Worm (Caenorhabditis elegans) whole organism, late embryonic: ENCODE results near the gene srbc-23.

Experiments
- C08G9.2 ChIP-seq: sonication (generic microtip); optimal IDR thresholded peaks from 2 replicates; lab custom pipeline; 2016; ENCODE audit warnings: mild to moderate bottlenecking, missing genetic modification characterization, moderate library complexity, missing compliant biosample characterization
- K02D7.2 ChIP-seq: sonication (generic microtip); optimal IDR thresholded peaks from 2 replicates; lab custom pipeline; 2017; ENCODE audit warnings: mild to moderate bottlenecking, missing genetic modification characterization, missing compliant biosample characterization
- K09A11.1 ChIP-seq: sonication (generic microtip); optimal IDR thresholded peaks from 2 replicates; lab custom pipeline; 2017; ENCODE audit warnings: antibody characterized with exemption, mild to moderate bottlenecking, missing genetic modification characterization, missing compliant biosample characterization; ENCODE audit not compliant: insufficient read depth
- T23F11.4 ChIP-seq: fragments of 200-800 bp; sonication (Bioruptor generic); optimal IDR thresholded peaks from 2 replicates; lab custom pipeline; 2018; ENCODE audit warnings: mild to moderate bottlenecking, missing genetic modification characterization, missing compliant biosample characterization
- ahr-1 ChIP-seq: sonication (generic microtip); optimal IDR thresholded peaks from 2 replicates; lab custom pipeline; 2016; ENCODE audit warnings: missing genetic modification characterization, missing compliant biosample characterization
- ama-1 ChIP-seq: fragments of 150-350 bp; optimal IDR thresholded peaks from 2 replicates; lab custom pipeline; 2014
- ceh-18 ChIP-seq: sonication (generic microtip); optimal IDR thresholded peaks from 2 replicates; lab custom pipeline; 2016; ENCODE audit warnings: missing genetic modification characterization, missing compliant biosample characterization
- ceh-2 ChIP-seq: sonication (generic microtip); optimal IDR thresholded peaks from 2 replicates; lab custom pipeline; 2016; ENCODE audit warnings: missing genotype, missing genetic modification characterization, missing compliant biosample characterization
- ceh-24 ChIP-seq: sonication (generic microtip); optimal IDR thresholded peaks from 2 replicates; lab custom pipeline; 2016; ENCODE audit warnings: mild to moderate bottlenecking, missing genetic modification characterization, missing compliant biosample characterization
- ceh-31 ChIP-seq: sonication (generic microtip); optimal IDR thresholded peaks from 2 replicates; lab custom pipeline; 2016; ENCODE audit warnings: missing genetic modification characterization, missing compliant biosample characterization
- ceh-34 ChIP-seq: sonication (generic microtip); optimal IDR thresholded peaks from 2 replicates; lab custom pipeline; 2016; ENCODE audit warnings: mild to moderate bottlenecking, missing genetic modification characterization, missing compliant biosample characterization
- ceh-48 ChIP-seq: sonication (generic microtip); optimal IDR thresholded peaks from 2 replicates; lab custom pipeline; 2016; ENCODE audit warnings: missing genetic modification characterization, inconsistent platforms, missing compliant biosample characterization
- ceh-6 ChIP-seq: fragments of 200-800 bp; sonication (Bioruptor generic); optimal IDR thresholded peaks from 2 replicates; lab custom pipeline; 2018; ENCODE audit warnings: mild to moderate bottlenecking, missing genetic modification characterization, missing compliant biosample characterization
- ceh-9 ChIP-seq: sonication (generic microtip); optimal IDR thresholded peaks from 2 replicates; lab custom pipeline; 2016; ENCODE audit warnings: mild to moderate bottlenecking, missing genetic modification characterization, inconsistent platforms, missing compliant biosample characterization
- elt-4 ChIP-seq: sonication (generic microtip); optimal IDR thresholded peaks from 2 replicates; lab custom pipeline; 2016; ENCODE audit warnings: missing genetic modification characterization, missing compliant biosample characterization
- eyg-1 ChIP-seq: sonication (generic microtip); optimal IDR thresholded peaks from 2 replicates; lab custom pipeline; 2016; ENCODE audit warnings: missing genotype, missing genetic modification characterization, missing compliant biosample characterization
- fkh-10 ChIP-seq: fragments of 150-350 bp; optimal IDR thresholded peaks from 2 replicates; lab custom pipeline; 2014; ENCODE audit warnings: missing biosample characterization, missing genetic modification reagents, missing genetic modification characterization
- gmeb-2 ChIP-seq: sonication (generic microtip); optimal IDR thresholded peaks from 2 replicates; lab custom pipeline; 2016; ENCODE audit warnings: missing genetic modification characterization, inconsistent platforms, missing compliant biosample characterization
- hlh-13 ChIP-seq: fragments of 200-800 bp; sonication (Bioruptor generic); optimal IDR thresholded peaks from 2 replicates; lab custom pipeline; 2018; ENCODE audit warnings: mild to moderate bottlenecking, missing genetic modification characterization, missing compliant biosample characterization
- hlh-15 ChIP-seq: sonication (generic microtip); optimal IDR thresholded peaks from 2 replicates; lab custom pipeline; 2016; ENCODE audit warnings: missing genetic modification characterization, missing compliant biosample characterization
- hlh-30 ChIP-seq: sonication (generic microtip); optimal IDR thresholded peaks from 2 replicates; lab custom pipeline; 2017; ENCODE audit warnings: antibody characterized with exemption, missing genetic modification characterization, missing compliant biosample characterization; ENCODE audit not compliant: insufficient read depth
- hlh-6 ChIP-seq: sonication (generic microtip); optimal IDR thresholded peaks from 2 replicates; lab custom pipeline; 2016; ENCODE audit warnings: missing genotype, missing genetic modification characterization, missing compliant biosample characterization
- lin-11 ChIP-seq: fragments of 200-800 bp; sonication (Bioruptor generic); optimal IDR thresholded peaks from 2 replicates; lab custom pipeline; 2018; ENCODE audit warnings: mild to moderate bottlenecking, missing genetic modification characterization, missing compliant biosample characterization
- madf-2 ChIP-seq: sonication (generic microtip); optimal IDR thresholded peaks from 2 replicates; lab custom pipeline; 2017; ENCODE audit warnings: missing genetic modification characterization, missing compliant biosample characterization
- mec-3 ChIP-seq: sonication (generic microtip); optimal IDR thresholded peaks from 2 replicates; lab custom pipeline; 2016; ENCODE audit warnings: borderline replicate concordance, missing genetic modification characterization, missing compliant biosample characterization
- nfya-1 ChIP-seq: sonication (generic microtip); optimal IDR thresholded peaks from 2 replicates; lab custom pipeline; 2017; ENCODE audit warnings: missing genetic modification characterization, mild to moderate bottlenecking, missing compliant biosample characterization, antibody characterized with exemption, moderate library complexity
- nhr-11 ChIP-seq: fragments of 150-350 bp; optimal IDR thresholded peaks from 2 replicates; lab custom pipeline; 2014; ENCODE audit warnings: missing biosample characterization, missing genetic modification characterization
- ref-2 ChIP-seq: sonication (generic microtip); optimal IDR thresholded peaks from 2 replicates; lab custom pipeline; 2016; ENCODE audit warnings: missing genetic modification characterization, missing compliant biosample characterization
- rnt-1 ChIP-seq: sonication (generic microtip); optimal IDR thresholded peaks from 2 replicates; lab custom pipeline; 2016; ENCODE audit warnings: missing genetic modification characterization, missing compliant biosample characterization
- sdc-2 ChIP-seq: sonication (generic microtip); optimal IDR thresholded peaks from 2 replicates; lab custom pipeline; 2016; ENCODE audit warnings: missing genotype, missing genetic modification characterization, missing compliant biosample characterization
- sox-2 ChIP-seq: fragments of 200-800 bp; sonication (Bioruptor generic); IDR thresholded peaks from 2 replicates; pipeline ENCODE4 v1.3.6; 2022; ENCODE audit warnings: missing genetic modification reagents, missing genetic modification characterization, missing compliant biosample characterization
- sox-4 ChIP-seq: sonication (generic microtip); optimal IDR thresholded peaks from 2 replicates; lab custom pipeline; 2017; ENCODE audit warnings: mild to moderate bottlenecking, missing genetic modification characterization, inconsistent platforms, missing compliant biosample characterization
- tbx-7 ChIP-seq: sonication (generic microtip); optimal IDR thresholded peaks from 2 replicates; lab custom pipeline; 2016; ENCODE audit warnings: missing genotype, missing genetic modification characterization, missing compliant biosample characterization
- ttx-3 ChIP-seq: sonication (generic microtip); optimal IDR thresholded peaks from 2 replicates; lab custom pipeline; 2016; ENCODE audit warnings: missing genetic modification reagents, missing genetic modification characterization, missing compliant biosample characterization
- unc-42 ChIP-seq: sonication (generic microtip); optimal IDR thresholded peaks from 2 replicates; lab custom pipeline; 2016; ENCODE audit warnings: missing genotype, missing genetic modification characterization, missing compliant biosample characterization
- ztf-16 ChIP-seq: sonication (generic microtip); optimal IDR thresholded peaks from 2 replicates; lab custom pipeline; 2017; ENCODE audit warnings: missing genetic modification characterization, missing compliant biosample characterization

srbc-23 gene

ce11 chrV:2153274-2153673, at the start of gene srbc-23:
TSS of gene srbc-23 (plus strand) at chrV:2153574.
- TF ChIP-seq sox-4 (tag; lab: Kevin White, UChicago) (no peak), ceh-9 (tag; lab: Kevin White, UChicago) (no peak), ref-2 (tag; lab: Kevin White, UChicago) (no peak), sdc-2 (tag; lab: Kevin White, UChicago) (no peak), ceh-18 (no peak), hlh-15 (no peak), T23F11.4 (GFP tag; lab: Kevin White, UChicago) (no peak), hlh-6 (tag; lab: Kevin White, UChicago) (no peak), sox-2 (GFP tag; lab: Robert Waterston, UW) (no peak), ceh-6 (no peak), ceh-2 (tag; lab: Kevin White, UChicago) (no peak)

ce11 chrV:2105976-2106375, 47.4 kb upstream of the srbc-23 start, which contains the start of gene F22F7.4:
TSS of gene F22F7.4 (minus strand) at chrV:2106076.
- TF ChIP-seq tbx-7 (tag; lab: Kevin White, UChicago) (no peak), hlh-15 (no peak), ztf-16 (no peak), eyg-1 (no peak), ama-1 (lab: Kevin White, UChicago) (no peak), rnt-1 (tag; lab: Kevin White, UChicago) (no peak), mec-3 (tag; lab: Kevin White, UChicago) (no peak), ceh-24 (no peak), ttx-3 (no peak), nhr-11 (tag; lab: Kevin White, UChicago) (no peak)

DNA sequence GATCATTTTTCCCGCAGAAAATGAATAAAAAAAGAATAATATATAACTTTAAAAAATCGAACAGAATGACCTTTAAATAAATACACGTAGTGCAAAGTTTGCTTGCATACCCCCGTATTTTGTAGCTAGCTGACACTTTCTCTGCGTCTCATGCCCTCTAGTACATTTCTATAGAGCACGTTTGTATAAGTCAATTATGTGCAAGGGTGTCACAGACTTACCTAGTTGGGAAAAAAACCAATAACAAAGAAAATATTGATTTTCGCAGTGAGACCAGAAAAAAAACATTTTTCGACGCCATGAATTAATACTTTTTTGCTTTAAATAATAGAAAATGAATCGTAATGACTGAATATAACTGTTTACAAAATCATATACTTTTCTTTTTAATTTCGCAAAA, 44.1 kb upstream of the srbc-23 start, which contains the start of gene ckb-4:
ckb-4 (minus strand) TSS at position 140 of the 400 bp plus-strand sequence.
- TF ChIP-seq gmeb-2 (tag; lab: Kevin White, UChicago): no peak
- TF ChIP-seq unc-42 (tag; lab: Kevin White, UChicago): peak; percentile 82
- TF ChIP-seq nfya-1: peak; percentile 11
- peak; percentile 19 for TF ChIP-seq ceh-31 (tag; lab: Kevin White, UChicago)
- peak; percentile 62 for TF ChIP-seq ceh-48 (tag; lab: Kevin White, UChicago)
- TF ChIP-seq, all 69 proteins: peak for 4

DNA sequence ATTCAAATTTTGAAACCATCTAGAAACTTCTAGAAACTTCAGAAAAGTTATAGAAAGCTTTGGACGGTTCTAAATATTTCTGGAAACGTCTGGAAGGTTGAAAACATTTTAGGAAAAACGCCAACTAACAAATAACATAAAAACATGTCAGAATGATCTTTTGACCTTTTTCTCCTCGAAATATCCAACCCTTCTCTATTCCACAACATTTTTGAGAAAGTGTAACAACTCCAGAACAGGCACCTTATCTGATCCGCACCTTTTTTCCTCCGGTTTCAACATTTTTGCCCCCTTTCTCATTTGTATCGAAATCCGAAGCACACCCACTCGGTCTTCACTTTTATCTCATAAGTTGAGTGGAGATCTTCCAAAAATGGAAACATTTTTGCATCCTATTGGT, 43.0 kb upstream of the srbc-23 start, which contains the start of gene F22F7.3:
F22F7.3 (plus strand) TSS at position 301 of the 400 bp plus-strand sequence.
- TF ChIP-seq ceh-34 (tag; lab: Kevin White, UChicago): no peak
- no peak for TF ChIP-seq T23F11.4 (GFP tag; lab: Kevin White, UChicago)
- no peak for TF ChIP-seq ama-1 (lab: Kevin White, UChicago)
- TF ChIP-seq nfya-1: no peak
- TF ChIP-seq K02D7.2 (tag; lab: Kevin White, UChicago): no peak
- no peak for TF ChIP-seq hlh-13
- no peak for TF ChIP-seq ceh-2 (tag; lab: Kevin White, UChicago)
- no peak for TF ChIP-seq madf-2 (tag; lab: Kevin White, UChicago)
- no peak for TF ChIP-seq elt-4
- TF ChIP-seq sox-2 (GFP tag; lab: Robert Waterston, UW): no peak
- TF ChIP-seq hlh-30 (tag; lab: Kevin White, UChicago): no peak

DNA sequence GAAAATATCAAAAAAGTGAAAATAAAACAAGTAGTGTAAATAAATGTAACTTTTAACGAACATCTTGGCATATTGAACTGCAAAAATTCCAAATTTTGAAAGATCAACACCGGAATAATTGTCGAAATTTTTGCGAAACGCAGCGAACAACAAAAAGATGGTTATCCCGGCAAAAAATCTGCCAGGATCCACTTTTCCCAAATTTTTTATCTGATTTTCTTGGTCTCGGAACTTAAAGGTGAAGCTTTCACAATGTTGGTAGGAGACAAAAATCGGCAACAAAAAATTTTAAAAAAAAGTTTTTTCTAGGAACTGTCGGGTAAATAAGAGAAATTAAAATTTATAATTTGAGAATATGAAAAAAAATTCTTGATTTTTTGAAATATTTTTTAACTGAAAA, 34.8 kb upstream of the srbc-23 start, which contains the start of gene bgnt-1.2:
bgnt-1.2 (minus strand) TSS at position 101 of the 400 bp plus-strand sequence.
- TF ChIP-seq ceh-2 (tag; lab: Kevin White, UChicago): no peak
- no peak for TF ChIP-seq madf-2 (tag; lab: Kevin White, UChicago)
- TF ChIP-seq lin-11 (tag; lab: Kevin White, UChicago): no peak
- no peak for TF ChIP-seq hlh-30 (tag; lab: Kevin White, UChicago)
- TF ChIP-seq C08G9.2 (tag; lab: Kevin White, UChicago): no peak
- no peak for TF ChIP-seq K09A11.1
- TF ChIP-seq ama-1 (lab: Kevin White, UChicago): no peak
- no peak for TF ChIP-seq fkh-10 (GFP tag; lab: Kevin White, UChicago)
- TF ChIP-seq ahr-1 (tag; lab: Kevin White, UChicago): no peak
- no peak for TF ChIP-seq K02D7.2 (tag; lab: Kevin White, UChicago)
- no peak for TF ChIP-seq sdc-2 (tag; lab: Kevin White, UChicago)
- TF ChIP-seq, all 69 proteins: peak for 0
